Worm (Caenorhabditis elegans): ENCODE results near the gene F48A11.4.

The F48A11.4 gene

ce11 chrII:257519-257918 lies 41.1 kb upstream of the F48A11.4 start, which contains the start of gene cat-2:
Gene cat-2, plus strand, starts transcription at chrII:257819.
- TF ChIP-seq C04F5.9 (tag; optimal IDR thresholded peaks at IDR 0.05), result no peak
- TF ChIP-seq nhr-28 (tag; optimal IDR thresholded peaks at IDR 0.05), result no peak
- no peak for TF ChIP-seq sox-4 (tag; optimal IDR thresholded peaks at IDR 0.05)
- TF ChIP-seq isw-1 (GFP tag; IDR thresholded peaks at IDR 0.05), result no peak
- TF ChIP-seq ceh-82 (tag; optimal IDR thresholded peaks at IDR 0.05), result no peak
- TF ChIP-seq unc-130 (tag; optimal IDR thresholded peaks at IDR 0.05), result no peak
- TF ChIP-seq fkh-8 (tag; optimal IDR thresholded peaks at IDR 0.05), result no peak
- no peak for TF ChIP-seq ets-5 (GFP tag; IDR thresholded peaks at IDR 0.05)
- TF ChIP-seq ceh-8 (GFP tag; optimal IDR thresholded peaks at IDR 0.05), result no peak
- no peak for TF ChIP-seq hlh-17 (GFP tag; optimal IDR thresholded peaks at IDR 0.05; ENCODE audit: borderline replicate concordance)
- no peak for TF ChIP-seq elt-2 (tag; optimal IDR thresholded peaks at IDR 0.05)
- TF ChIP-seq grh-1 (GFP tag; IDR thresholded peaks at IDR 0.05), result no peak
- no peak for TF ChIP-seq F16B12.6 (tag; optimal IDR thresholded peaks at IDR 0.05)
- no peak for TF ChIP-seq pag-3 (tag; optimal IDR thresholded peaks at IDR 0.05; ENCODE audit: borderline replicate concordance, insufficient read depth)
- TF ChIP-seq ztf-11 (tag; optimal IDR thresholded peaks at IDR 0.05), result no peak

- peak; percentile 99 for TF ChIP-seq C16A3.4 (tag; optimal IDR thresholded peaks at IDR 0.05)
- TF ChIP-seq snpc-4 (tag; optimal IDR thresholded peaks at IDR 0.05), result peak; percentile 92
- peak; percentile 84 for TF ChIP-seq fkh-4 (tag; optimal IDR thresholded peaks at IDR 0.05; ENCODE audit: borderline replicate concordance)
- TF ChIP-seq nhr-237 (tag; optimal IDR thresholded peaks at IDR 0.05), result peak; percentile 86
- peak; percentile 74 for TF ChIP-seq ceh-90 (tag; optimal IDR thresholded peaks at IDR 0.05)
- peak; percentile 97 for TF ChIP-seq swsn-7 (tag; optimal IDR thresholded peaks at IDR 0.05)
- peak; percentile 99 for TF ChIP-seq lin-15B (tag; optimal IDR thresholded peaks at IDR 0.05)
- TF ChIP-seq ama-1 (optimal IDR thresholded peaks at IDR 0.05), result no peak
- peak; percentile 99 for TF ChIP-seq snu-23 (GFP tag; optimal IDR thresholded peaks at IDR 0.05)
- no peak for TF ChIP-seq sptf-1 (tag; optimal IDR thresholded peaks at IDR 0.05)
- TF ChIP-seq nhr-20 (tag; optimal IDR thresholded peaks at IDR 0.05), result peak; percentile 97
- peak; percentile 90 to 94 for TF ChIP-seq lin-35 (GFP tag; optimal IDR thresholded peaks at IDR 0.05)
- no peak for TF ChIP-seq tlp-1 (tag; optimal IDR thresholded peaks at IDR 0.05)
- peak; percentile 48 to 93 for TF ChIP-seq ztf-11 (tag; optimal IDR thresholded peaks at IDR 0.05)
- peak; percentile 90 for TF ChIP-seq mab-9 (GFP tag; IDR thresholded peaks at IDR 0.05)
- TF ChIP-seq nhr-11 (tag; optimal IDR thresholded peaks at IDR 0.05), result peak; percentile 85
- TF ChIP-seq F16B12.6 (tag; optimal IDR thresholded peaks at IDR 0.05), result peak; percentile 74
- peak; percentile 98 for TF ChIP-seq lin-13 (GFP tag; optimal IDR thresholded peaks at IDR 0.05)
- no peak for TF ChIP-seq pag-3 (tag; optimal IDR thresholded peaks at IDR 0.05; ENCODE audit: borderline replicate concordance, insufficient read depth)
- no peak for TF ChIP-seq hlh-4 (tag; optimal IDR thresholded peaks at IDR 0.05)
- TF ChIP-seq nhr-28 (tag; optimal IDR thresholded peaks at IDR 0.05), result no peak
- peak; percentile 94 for TF ChIP-seq ceh-8 (GFP tag; optimal IDR thresholded peaks at IDR 0.05)
- TF ChIP-seq nhr-19 (GFP tag; conservative IDR thresholded peaks at IDR 0.05), result peak; percentile 96
- peak; percentile 96 for TF ChIP-seq isw-1 (GFP tag; IDR thresholded peaks at IDR 0.05)
- no peak for TF ChIP-seq nhr-12 (tag; optimal IDR thresholded peaks at IDR 0.05)
- TF ChIP-seq pqm-1 (tag; optimal IDR thresholded peaks at IDR 0.05), result peak; percentile 94
- TF ChIP-seq dpl-1 (GFP tag; optimal IDR thresholded peaks at IDR 0.05), result peak; percentile 88 to 91 (median 91)
- TF ChIP-seq ceh-63 (GFP tag; optimal IDR thresholded peaks at IDR 0.05), result peak; percentile 11
- peak in 1 of 2 experiments; percentile 86 for TF ChIP-seq mdl-1 (tag; optimal IDR thresholded peaks at IDR 0.05)
- TF ChIP-seq ztf-4 (tag; optimal IDR thresholded peaks at IDR 0.05), result peak; percentile 95
- TF ChIP-seq sox-4 (tag; optimal IDR thresholded peaks at IDR 0.05), result peak; percentile 91
- TF ChIP-seq fkh-8 (tag; optimal IDR thresholded peaks at IDR 0.05), result peak; percentile 95
- peak; percentile 95 for TF ChIP-seq fkh-10 (GFP tag; optimal IDR thresholded peaks at IDR 0.05)
- TF ChIP-seq blmp-1 (tag; optimal IDR thresholded peaks at IDR 0.05), result peak; percentile 75
- TF ChIP-seq Y116A8C.19 (tag; optimal IDR thresholded peaks at IDR 0.05; ENCODE audit: borderline replicate concordance), result no peak
- TF ChIP-seq C04F5.9 (tag; optimal IDR thresholded peaks at IDR 0.05), result peak; percentile 88
- peak; percentile 62 for TF ChIP-seq zag-1 (tag; optimal IDR thresholded peaks at IDR 0.05)
- TF ChIP-seq nhr-77 (tag; optimal IDR thresholded peaks at IDR 0.05), result peak; percentile 93
- TF ChIP-seq unc-62 (GFP tag; optimal IDR thresholded peaks at IDR 0.05), result no peak
- peak; percentile 98 for TF ChIP-seq rnt-1 (tag; optimal IDR thresholded peaks at IDR 0.05)
- peak; percentile 93 for TF ChIP-seq lin-39 (tag; optimal IDR thresholded peaks at IDR 0.05)
- peak; percentile 97 for TF ChIP-seq unc-130 (tag; optimal IDR thresholded peaks at IDR 0.05)
- TF ChIP-seq zip-4 (GFP tag; optimal IDR thresholded peaks at IDR 0.05), result peak; percentile 87
- TF ChIP-seq aha-1 (tag; optimal IDR thresholded peaks at IDR 0.05), result peak; percentile 50
- no peak for TF ChIP-seq unc-30 (tag; optimal IDR thresholded peaks at IDR 0.05)
Observed at ce11 chrII:255124-255523, 38.7 kb upstream of the F48A11.4 start.
